Worm (Caenorhabditis elegans): Measurements from ENCODE around the gene Y25C1A.7.

Gene Y25C1A.7

ce11 chrII:3071012-3071749 is at the start of gene Y25C1A.7:
Gene Y25C1A.7, minus strand, starts transcription at chrII:3071062.
- TF ChIP-seq T20F7.1 (GFP tag; optimal IDR thresholded peaks at IDR 0.05) (no peak), mes-2 (tag; optimal IDR thresholded peaks at IDR 0.05; ENCODE audit: poor library complexity, severe bottlenecking) (peak; percentile 35)

ce11 chrII:3118907-3119382 is 48.1 kb upstream of the Y25C1A.7 start, which contains the start of gene T10D4.6:
Gene T10D4.6, plus strand, starts transcription at chrII:3119332.
- TF ChIP-seq pha-4 (GFP tag; IDR thresholded peaks at IDR 0.05) = no peak
- no peak for TF ChIP-seq pha-4 (tag; optimal IDR thresholded peaks at IDR 0.05)
- TF ChIP-seq gei-8 (GFP tag; optimal IDR thresholded peaks at IDR 0.05) = no peak
- TF ChIP-seq dpl-1 (GFP tag; optimal IDR thresholded peaks at IDR 0.05) = peak; percentile 24
- TF ChIP-seq mes-2 (tag; optimal IDR thresholded peaks at IDR 0.05; ENCODE audit: poor library complexity, severe bottlenecking) = peak; percentile 47
- TF ChIP-seq hmg-1.1 (GFP tag; IDR thresholded peaks at IDR 0.05) = peak; percentile 44; the same call in 1 of the 2 replicates
- TF ChIP-seq nhr-6 (tag; optimal IDR thresholded peaks at IDR 0.05) = peak; percentile 0
- no peak for TF ChIP-seq jun-1 (tag; optimal IDR thresholded peaks at IDR 0.05)
- TF ChIP-seq vab-7 (GFP tag; IDR thresholded peaks at IDR 0.05) = no peak
- TF ChIP-seq T26A8.4 (GFP tag; IDR thresholded peaks at IDR 0.05) = no peak

ce11 chrII:3117471-3117870 is 46.6 kb upstream of the Y25C1A.7 start, which contains the start of gene T10D4.7:
Gene T10D4.7, plus strand, starts transcription at chrII:3117771.
- TF ChIP-seq lin-29 (GFP tag; IDR thresholded peaks at IDR 0.05) = no peak
- TF ChIP-seq dmd-8 (GFP tag; IDR thresholded peaks at IDR 0.05) = no peak
- no peak for TF ChIP-seq daf-8 (GFP tag; IDR thresholded peaks at IDR 0.05)
- no peak for TF ChIP-seq mes-2 (tag; optimal IDR thresholded peaks at IDR 0.05; ENCODE audit: poor library complexity, severe bottlenecking)
- no peak for TF ChIP-seq unc-39 (tag; optimal IDR thresholded peaks at IDR 0.05)
- no peak for TF ChIP-seq lin-15B (tag; optimal IDR thresholded peaks at IDR 0.05)
- TF ChIP-seq nhr-77 (tag; optimal IDR thresholded peaks at IDR 0.05) = no peak
- TF ChIP-seq dve-1 (tag; optimal IDR thresholded peaks at IDR 0.05; ENCODE audit: insufficient read depth) = no peak
- TF ChIP-seq zfp-3 (GFP tag; conservative IDR thresholded peaks at IDR 0.05) = no peak

ce11 chrII:3113934-3114333 is 43.1 kb upstream of the Y25C1A.7 start, which contains the start of gene clec-123:
Gene clec-123, plus strand, starts transcription at chrII:3114234.
- no peak for TF ChIP-seq ces-1 (GFP tag; optimal IDR thresholded peaks at IDR 0.05)
- TF ChIP-seq snpc-4 (tag; optimal IDR thresholded peaks at IDR 0.05) = no peak
- no peak for TF ChIP-seq R02D3.7 (tag; optimal IDR thresholded peaks at IDR 0.05)
- TF ChIP-seq mxl-2 (GFP tag; conservative IDR thresholded peaks at IDR 0.05) = no peak
- TF ChIP-seq F26F4.8 (GFP tag; conservative IDR thresholded peaks at IDR 0.05) = no peak

- TF ChIP-seq aly-2 (tag; optimal IDR thresholded peaks at IDR 0.05) (no peak), mxl-3 (GFP tag; optimal IDR thresholded peaks at IDR 0.05) (no peak), snpc-4 (tag; optimal IDR thresholded peaks at IDR 0.05) (peak; percentile 53), nhr-111 (GFP tag; optimal IDR thresholded peaks at IDR 0.05) (no peak), set-16 (GFP tag; IDR thresholded peaks at IDR 0.05) (peak; percentile 88), zip-11 (GFP tag; IDR thresholded peaks at IDR 0.05) (no peak), pha-4 (GFP tag; IDR thresholded peaks at IDR 0.05) (peak; percentile 22; the same call in 1 of the 2 replicates), pha-4 (tag; optimal IDR thresholded peaks at IDR 0.05) (no peak), daf-8 (GFP tag; IDR thresholded peaks at IDR 0.05) (no peak), nhr-77 (tag; optimal IDR thresholded peaks at IDR 0.05) (no peak), nhr-11 (tag; optimal IDR thresholded peaks at IDR 0.05) (no peak), mxl-2 (GFP tag; conservative IDR thresholded peaks at IDR 0.05) (no peak), mes-2 (tag; optimal IDR thresholded peaks at IDR 0.05; ENCODE audit: poor library complexity, severe bottlenecking) (no peak), lir-3 (tag; optimal IDR thresholded peaks at IDR 0.05) (no peak), F44E2.7 (GFP tag; IDR thresholded peaks at IDR 0.05) (no peak), D1046.2 (GFP tag; IDR thresholded peaks at IDR 0.05) (no peak), zfp-2 (tag; optimal IDR thresholded peaks at IDR 0.05) (no peak)
Observed at ce11 chrII:3113289-3113688, 42.4 kb upstream of the Y25C1A.7 start.
